Fruit fly (Drosophila melanogaster) Kc167 (cell line): ENCODE measurements around the gene CG46430.

ENCODE experiments used
- Sin3A ChIP-seq: fragments of >200 bp; optimal IDR thresholded peaks from 2 replicates; lab custom pipeline; 2018; ENCODE audit warnings: missing external identifiers
- h ChIP-seq: fragments of >200 bp; optimal IDR thresholded peaks from 3 replicates; lab custom pipeline; 2018; ENCODE audit warnings: missing external identifiers
- psq ChIP-seq: fragments of >200 bp; optimal IDR thresholded peaks from 2 replicates; lab custom pipeline; 2017; ENCODE audit warnings: missing external identifiers

- TF ChIP-seq Sin3A (no peak), psq (lab: Kevin White, UChicago) (no peak), h (no peak)
Measured at dm6 chr3L:10525641-10526382, 47.5 kb downstream of the CG46430 start.
